Worm (Caenorhabditis elegans) whole organism, late embryonic: ENCODE measurements around the gene nhr-67.

Experiments used
- C38D4.7 ChIP-seq: fragments of 200-800 bp; sonication (Bioruptor generic); optimal IDR thresholded peaks from 2 replicates; lab custom pipeline; 2018; ENCODE audit warnings: mild to moderate bottlenecking, missing genetic modification characterization, moderate library complexity, missing compliant biosample characterization
- F13H6.1 ChIP-seq: sonication (generic microtip); optimal IDR thresholded peaks from 2 replicates; lab custom pipeline; 2016; ENCODE audit warnings: missing genetic modification characterization, missing compliant biosample characterization
- K09A11.1 ChIP-seq: sonication (generic microtip); optimal IDR thresholded peaks from 2 replicates; lab custom pipeline; 2017; ENCODE audit warnings: antibody characterized with exemption, mild to moderate bottlenecking, missing genetic modification characterization, missing compliant biosample characterization; ENCODE audit not compliant: insufficient read depth
- T23F11.4 ChIP-seq: fragments of 200-800 bp; sonication (Bioruptor generic); optimal IDR thresholded peaks from 2 replicates; lab custom pipeline; 2018; ENCODE audit warnings: mild to moderate bottlenecking, missing genetic modification characterization, missing compliant biosample characterization
- ama-1 ChIP-seq: fragments of 150-350 bp; optimal IDR thresholded peaks from 2 replicates; lab custom pipeline; 2014
- ceh-14 ChIP-seq: sonication (generic microtip); optimal IDR thresholded peaks from 2 replicates; lab custom pipeline; 2016; ENCODE audit warnings: missing genotype, missing genetic modification characterization, missing compliant biosample characterization
- ceh-18 ChIP-seq: sonication (generic microtip); optimal IDR thresholded peaks from 2 replicates; lab custom pipeline; 2016; ENCODE audit warnings: missing genetic modification characterization, missing compliant biosample characterization
- ceh-19 ChIP-seq: fragments of 200-800 bp; sonication (Bioruptor generic); optimal IDR thresholded peaks from 2 replicates; lab custom pipeline; 2018; ENCODE audit warnings: mild to moderate bottlenecking, missing genetic modification characterization, missing compliant biosample characterization
- ceh-31 ChIP-seq: sonication (generic microtip); optimal IDR thresholded peaks from 2 replicates; lab custom pipeline; 2016; ENCODE audit warnings: missing genetic modification characterization, missing compliant biosample characterization
- ceh-34 ChIP-seq: sonication (generic microtip); optimal IDR thresholded peaks from 2 replicates; lab custom pipeline; 2016; ENCODE audit warnings: mild to moderate bottlenecking, missing genetic modification characterization, missing compliant biosample characterization
- dmd-4 ChIP-seq: sonication (generic microtip); optimal IDR thresholded peaks from 2 replicates; lab custom pipeline; 2016; ENCODE audit warnings: borderline replicate concordance, missing genetic modification characterization, missing compliant biosample characterization
- dve-1 ChIP-seq: sonication (generic microtip); optimal IDR thresholded peaks from 2 replicates; lab custom pipeline; 2017; ENCODE audit warnings: antibody characterized with exemption, mild to moderate bottlenecking, missing genetic modification characterization, missing compliant biosample characterization
- elt-2 ChIP-seq: sonication (generic microtip); optimal IDR thresholded peaks from 2 replicates; lab custom pipeline; 2016; ENCODE audit warnings: missing genetic modification reagents, missing genetic modification characterization, missing compliant biosample characterization
- ets-4 ChIP-seq: sonication (generic microtip); optimal IDR thresholded peaks from 2 replicates; lab custom pipeline; 2016; ENCODE audit warnings: missing genetic modification characterization, missing compliant biosample characterization
- fkh-6 ChIP-seq: sonication (generic microtip); optimal IDR thresholded peaks from 2 replicates; lab custom pipeline; 2016; ENCODE audit warnings: missing genetic modification characterization, missing compliant biosample characterization
- gmeb-2 ChIP-seq: sonication (generic microtip); optimal IDR thresholded peaks from 2 replicates; lab custom pipeline; 2016; ENCODE audit warnings: missing genetic modification characterization, inconsistent platforms, missing compliant biosample characterization
- hlh-30 ChIP-seq: sonication (generic microtip); optimal IDR thresholded peaks from 2 replicates; lab custom pipeline; 2017; ENCODE audit warnings: antibody characterized with exemption, missing genetic modification characterization, missing compliant biosample characterization; ENCODE audit not compliant: insufficient read depth
- lim-6 ChIP-seq: sonication (generic microtip); optimal IDR thresholded peaks from 2 replicates; lab custom pipeline; 2016; ENCODE audit warnings: missing genetic modification characterization, missing compliant biosample characterization
- lin-11 ChIP-seq: fragments of 200-800 bp; sonication (Bioruptor generic); optimal IDR thresholded peaks from 2 replicates; lab custom pipeline; 2018; ENCODE audit warnings: mild to moderate bottlenecking, missing genetic modification characterization, missing compliant biosample characterization
- madf-2 ChIP-seq: sonication (generic microtip); optimal IDR thresholded peaks from 2 replicates; lab custom pipeline; 2017; ENCODE audit warnings: missing genetic modification characterization, missing compliant biosample characterization
- mec-3 ChIP-seq: sonication (generic microtip); optimal IDR thresholded peaks from 2 replicates; lab custom pipeline; 2016; ENCODE audit warnings: borderline replicate concordance, missing genetic modification characterization, missing compliant biosample characterization
- nfya-1 ChIP-seq: sonication (generic microtip); optimal IDR thresholded peaks from 2 replicates; lab custom pipeline; 2017; ENCODE audit warnings: missing genetic modification characterization, mild to moderate bottlenecking, missing compliant biosample characterization, antibody characterized with exemption, moderate library complexity
- odd-2 ChIP-seq: sonication (generic microtip); optimal IDR thresholded peaks from 2 replicates; lab custom pipeline; 2017; ENCODE audit warnings: antibody characterized with exemption, mild to moderate bottlenecking, missing genetic modification characterization, missing compliant biosample characterization
- pax-1 ChIP-seq: fragments of 150-350 bp; optimal IDR thresholded peaks from 2 replicates; lab custom pipeline; 2014; ENCODE audit warnings: missing biosample characterization, missing genetic modification characterization
- pros-1 ChIP-seq: fragments of 150-350 bp; optimal IDR thresholded peaks from 2 replicates; lab custom pipeline; 2014; ENCODE audit warnings: missing biosample characterization, missing genetic modification reagents, missing genetic modification characterization
- ref-2 ChIP-seq: sonication (generic microtip); optimal IDR thresholded peaks from 2 replicates; lab custom pipeline; 2016; ENCODE audit warnings: missing genetic modification characterization, missing compliant biosample characterization
- rnt-1 ChIP-seq: sonication (generic microtip); optimal IDR thresholded peaks from 2 replicates; lab custom pipeline; 2016; ENCODE audit warnings: missing genetic modification characterization, missing compliant biosample characterization
- sox-2 ChIP-seq: fragments of 200-800 bp; sonication (Bioruptor generic); IDR thresholded peaks from 2 replicates; pipeline ENCODE4 v1.3.6; 2022; ENCODE audit warnings: missing genetic modification reagents, missing genetic modification characterization, missing compliant biosample characterization
- sox-4 ChIP-seq: sonication (generic microtip); optimal IDR thresholded peaks from 2 replicates; lab custom pipeline; 2017; ENCODE audit warnings: mild to moderate bottlenecking, missing genetic modification characterization, inconsistent platforms, missing compliant biosample characterization
- syd-9 ChIP-seq: sonication (generic microtip); optimal IDR thresholded peaks from 2 replicates; lab custom pipeline; 2016; ENCODE audit warnings: mild to moderate bottlenecking, missing genetic modification characterization, moderate library complexity, missing compliant biosample characterization
- tbx-2 ChIP-seq: sonication (generic microtip); optimal IDR thresholded peaks from 2 replicates; lab custom pipeline; 2016; ENCODE audit warnings: missing genetic modification characterization, missing compliant biosample characterization
- unc-3 ChIP-seq, 2 experiments: fragments of 200-800 bp in 1 of 2; sonication (Bioruptor generic) in 1 of 2; sonication (generic microtip) in 1 of 2; conservative IDR thresholded peaks in 1 of 2; optimal IDR thresholded peaks in 1 of 2; 2 replicates each; pipeline versions ENCODE4 v1.3.6 to Lab custom; 2016 to 2022; ENCODE audit warnings: missing compliant biosample characterization in 2 of 2, missing genetic modification characterization in 2 of 2, missing genetic modification reagents in 1 of 2
- unc-42 ChIP-seq: sonication (generic microtip); optimal IDR thresholded peaks from 2 replicates; lab custom pipeline; 2016; ENCODE audit warnings: missing genotype, missing genetic modification characterization, missing compliant biosample characterization
- unc-55 ChIP-seq: sonication (generic microtip); optimal IDR thresholded peaks from 2 replicates; lab custom pipeline; 2017; ENCODE audit warnings: missing biosample characterization, missing genetic modification reagents, missing genetic modification characterization
- unc-86 ChIP-seq: sonication (generic microtip); optimal IDR thresholded peaks from 2 replicates; lab custom pipeline; 2016; ENCODE audit warnings: missing genetic modification characterization, missing compliant biosample characterization

Gene nhr-67

ce11 chrIV:11148788-11149366 is 20.7 kb upstream of the nhr-67 start:
- no peak for TF ChIP-seq lim-6 (tag; lab: Kevin White, UChicago)
- no peak for TF ChIP-seq odd-2 (tag; lab: Kevin White, UChicago)
- TF ChIP-seq pros-1 (tag; lab: Kevin White, UChicago): no peak
- TF ChIP-seq syd-9 (tag; lab: Kevin White, UChicago): no peak
- TF ChIP-seq K09A11.1: no peak
- TF ChIP-seq hlh-30 (tag; lab: Kevin White, UChicago): no peak
- no peak for TF ChIP-seq unc-42 (tag; lab: Kevin White, UChicago)
- no peak for TF ChIP-seq elt-2 (tag; lab: Kevin White, UChicago)
- TF ChIP-seq pax-1 (tag; lab: Kevin White, UChicago): no peak
- no peak for TF ChIP-seq fkh-6 (tag; lab: Kevin White, UChicago)

ce11 chrIV:11149454-11150163 is 19.9 kb upstream of the nhr-67 start, which contains the start of the genes F01G4.6 and pfd-1:
Gene F01G4.6 (minus strand): TSS chrIV:11149504.
Gene pfd-1 (plus strand): TSS chrIV:11150113.
- TF ChIP-seq lin-11: no peak
- TF ChIP-seq unc-42 (tag; lab: Kevin White, UChicago): peak; percentile 46
- peak; percentile 37 for TF ChIP-seq unc-55 (GFP tag; lab: Kevin White, UChicago)
- peak; percentile 25 for TF ChIP-seq ref-2
- peak; percentile 39 for TF ChIP-seq ceh-18 (tag; lab: Kevin White, UChicago)
- TF ChIP-seq madf-2 (tag; lab: Kevin White, UChicago): no peak
- TF ChIP-seq sox-2 (GFP tag; lab: Robert Waterston, UW): no peak
- peak; percentile 44 for TF ChIP-seq tbx-2 (tag; lab: Kevin White, UChicago)
- TF ChIP-seq pax-1 (tag; lab: Kevin White, UChicago): peak; percentile 66
- no peak for TF ChIP-seq pros-1 (tag; lab: Kevin White, UChicago)
- no peak for TF ChIP-seq ets-4 (tag; lab: Kevin White, UChicago)
- peak; percentile 3 for TF ChIP-seq rnt-1 (tag; lab: Kevin White, UChicago)
- TF ChIP-seq unc-86 (tag; lab: Kevin White, UChicago): no peak
- peak; percentile 12 for TF ChIP-seq gmeb-2 (tag; lab: Kevin White, UChicago)
- no peak for TF ChIP-seq ceh-14 (tag; lab: Kevin White, UChicago)
- TF ChIP-seq dve-1 (tag; lab: Kevin White, UChicago): peak; percentile 54
- TF ChIP-seq elt-2 (tag; lab: Kevin White, UChicago): peak; percentile 48
- no peak for TF ChIP-seq mec-3 (tag; lab: Kevin White, UChicago)
- peak; percentile 14 for TF ChIP-seq ceh-34
- TF ChIP-seq ceh-31 (tag; lab: Kevin White, UChicago): peak; percentile 50
- no peak for TF ChIP-seq dmd-4 (tag; lab: Kevin White, UChicago)
- TF ChIP-seq unc-3 (GFP tag; conservative IDR thresholded peaks at IDR 0.05; lab: Robert Waterston, UW): peak; percentile 29; the same call in 1 of the 2 replicates
- no peak for TF ChIP-seq unc-3 (tag; optimal IDR thresholded peaks at IDR 0.05; lab: Kevin White, UChicago)
- peak; percentile 11 for TF ChIP-seq F13H6.1 (tag; lab: Kevin White, UChicago)
- peak; percentile 90 for TF ChIP-seq nfya-1 (tag; lab: Kevin White, UChicago)
- no peak for TF ChIP-seq C38D4.7 (GFP tag; lab: Kevin White, UChicago)
- TF ChIP-seq, all 69 proteins: peak for 15

- no peak for TF ChIP-seq odd-2 (tag; lab: Kevin White, UChicago)
- TF ChIP-seq rnt-1 (tag; lab: Kevin White, UChicago): no peak
- no peak for TF ChIP-seq ceh-19 (GFP tag; lab: Kevin White, UChicago)
- no peak for TF ChIP-seq lin-11
- TF ChIP-seq sox-4: no peak
- no peak for TF ChIP-seq elt-2 (tag; lab: Kevin White, UChicago)
- no peak for TF ChIP-seq T23F11.4 (GFP tag; lab: Kevin White, UChicago)
- TF ChIP-seq ama-1 (lab: Kevin White, UChicago): no peak
- TF ChIP-seq ceh-18 (tag; lab: Kevin White, UChicago): no peak
These were observed 18.7 kb upstream of the nhr-67 start, which contains the start of gene C08F8.2 for ce11 chrIV:11150844-11151243. Gene C08F8.2 (plus strand): TSS chrIV:11150997.
